Fruit fly (Drosophila melanogaster): ENCODE measurements around the gene PICK1.

Gene PICK1

DNA sequence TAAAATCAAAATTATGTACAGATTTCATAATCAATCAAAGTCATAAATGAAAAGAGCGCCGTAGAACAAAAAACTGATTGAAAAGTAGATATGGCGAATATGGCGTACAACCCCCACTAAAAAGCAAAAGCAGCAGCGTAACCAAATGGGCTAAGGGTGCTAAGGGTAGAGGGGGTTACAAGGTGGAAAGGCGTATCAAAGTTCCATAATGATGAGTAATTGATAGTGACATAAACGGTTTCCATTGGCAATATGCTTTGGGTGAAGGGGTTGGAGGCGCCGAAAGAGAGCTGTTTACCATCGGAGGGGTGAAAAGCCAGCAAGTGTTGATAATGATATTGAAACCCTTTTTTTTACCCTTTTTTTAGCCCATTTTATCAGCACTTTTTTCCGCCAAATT, 22.5 kb upstream of the PICK1 start:
- TF ChIP-seq fkh (GFP tag; optimal IDR thresholded peaks at IDR 0.05) (no peak), Sox15 (GFP tag; optimal IDR thresholded peaks at IDR 0.05) (no peak), topi (GFP tag; optimal IDR thresholded peaks at IDR 0.05) (no peak), Eip75B (GFP tag; optimal IDR thresholded peaks at IDR 0.05) (no peak), dac (GFP tag; optimal IDR thresholded peaks at IDR 0.05) (no peak), CG6808 (GFP tag; optimal IDR thresholded peaks at IDR 0.05) (no peak), CG34406 (GFP tag; optimal IDR thresholded peaks at IDR 0.05) (no peak), CG10669 (GFP tag; optimal IDR thresholded peaks at IDR 0.05) (no peak), Sox14 (GFP tag; optimal IDR thresholded peaks at IDR 0.05) (no peak), Smox (GFP tag; optimal IDR thresholded peaks at IDR 0.05) (no peak), Lpt (GFP tag; optimal IDR thresholded peaks at IDR 0.05) (no peak), CG6163 (GFP tag; IDR thresholded peaks at IDR 0.05) (no peak), ss (GFP tag; optimal IDR thresholded peaks at IDR 0.05) (no peak), lz (GFP tag; optimal IDR thresholded peaks at IDR 0.05) (no peak), eg (GFP tag; IDR thresholded peaks at IDR 0.05) (no peak), CG6854 (GFP tag; optimal IDR thresholded peaks at IDR 0.05) (no peak)

DNA sequence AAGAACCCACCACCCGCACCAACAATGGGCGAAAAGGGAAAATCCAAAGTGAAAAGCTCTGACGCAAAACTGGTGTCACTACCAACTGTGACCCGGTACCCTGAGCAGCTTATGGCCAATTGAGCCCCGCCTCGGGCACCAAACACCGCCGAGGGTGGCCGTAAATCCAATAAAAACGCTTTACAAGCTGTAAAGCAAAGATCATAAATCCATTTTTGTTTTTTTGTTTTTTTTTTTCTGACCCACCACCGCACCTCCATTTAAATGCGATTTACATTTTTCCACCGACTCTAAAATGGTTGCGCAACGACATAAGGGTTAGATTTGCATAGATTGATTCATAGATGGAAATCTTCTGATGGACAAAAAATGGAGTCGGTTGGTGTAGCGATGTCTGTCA, 20.5 kb upstream of the PICK1 start:
- no peak for TF ChIP-seq CG32006 (GFP tag; optimal IDR thresholded peaks at IDR 0.05)
- no peak for TF ChIP-seq CG11762 (GFP tag; optimal IDR thresholded peaks at IDR 0.05; ENCODE audit: insufficient read depth)
- no peak for TF ChIP-seq fkh (GFP tag; optimal IDR thresholded peaks at IDR 0.05)
- TF ChIP-seq spab (GFP tag; optimal IDR thresholded peaks at IDR 0.05): no peak
- TF ChIP-seq CG34406 (GFP tag; optimal IDR thresholded peaks at IDR 0.05): no peak
- TF ChIP-seq CG3919 (GFP tag; optimal IDR thresholded peaks at IDR 0.05): no peak
- TF ChIP-seq CG10669 (GFP tag; optimal IDR thresholded peaks at IDR 0.05): no peak
- no peak for TF ChIP-seq Sox14 (GFP tag; optimal IDR thresholded peaks at IDR 0.05)
- TF ChIP-seq fd59A (GFP tag; optimal IDR thresholded peaks at IDR 0.05): no peak
- TF ChIP-seq pdm3 (GFP tag; optimal IDR thresholded peaks at IDR 0.05): no peak
- TF ChIP-seq Lpt (GFP tag; optimal IDR thresholded peaks at IDR 0.05): no peak
- no peak for TF ChIP-seq CG15336 (GFP tag; IDR thresholded peaks at IDR 0.05)
- TF ChIP-seq CG6276 (GFP tag; optimal IDR thresholded peaks at IDR 0.05): no peak
- TF ChIP-seq Met (GFP tag; optimal IDR thresholded peaks at IDR 0.05): no peak

DNA sequence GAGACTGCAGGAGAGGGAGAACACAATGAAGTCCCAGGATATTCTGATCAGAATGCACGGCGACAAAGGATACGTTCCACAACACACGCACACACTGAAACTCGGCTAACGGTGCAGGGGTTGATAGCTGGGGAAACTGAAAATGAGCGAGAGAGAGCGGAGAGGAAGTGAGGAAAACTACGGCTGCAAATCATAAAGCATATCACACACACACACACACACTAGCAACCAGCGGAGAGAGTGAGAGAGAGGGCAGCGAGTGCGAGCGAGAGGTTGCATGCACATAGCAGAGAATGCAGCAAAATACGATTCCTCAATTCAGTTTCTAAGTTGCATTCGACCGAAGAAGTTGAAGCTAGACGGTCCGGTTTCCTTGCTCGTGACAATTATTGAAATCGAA, 16.5 kb upstream of the PICK1 start:
- TF ChIP-seq CG7368 (GFP tag; optimal IDR thresholded peaks at IDR 0.05): no peak
- no peak for TF ChIP-seq CG6792 (GFP tag; optimal IDR thresholded peaks at IDR 0.05)
- no peak for TF ChIP-seq topi (GFP tag; optimal IDR thresholded peaks at IDR 0.05)
- no peak for TF ChIP-seq CG6276 (GFP tag; optimal IDR thresholded peaks at IDR 0.05)
- TF ChIP-seq Eip75B (GFP tag; optimal IDR thresholded peaks at IDR 0.05): no peak
- no peak for TF ChIP-seq CG4318 (GFP tag; optimal IDR thresholded peaks at IDR 0.05)
- no peak for TF ChIP-seq dsx (GFP tag; optimal IDR thresholded peaks at IDR 0.05; ENCODE audit: poor library complexity, severe bottlenecking)
- no peak for TF ChIP-seq dac (GFP tag; optimal IDR thresholded peaks at IDR 0.05)
- no peak for TF ChIP-seq Blimp-1 (GFP tag; optimal IDR thresholded peaks at IDR 0.05)
- TF ChIP-seq CG6808 (GFP tag; optimal IDR thresholded peaks at IDR 0.05): no peak

DNA sequence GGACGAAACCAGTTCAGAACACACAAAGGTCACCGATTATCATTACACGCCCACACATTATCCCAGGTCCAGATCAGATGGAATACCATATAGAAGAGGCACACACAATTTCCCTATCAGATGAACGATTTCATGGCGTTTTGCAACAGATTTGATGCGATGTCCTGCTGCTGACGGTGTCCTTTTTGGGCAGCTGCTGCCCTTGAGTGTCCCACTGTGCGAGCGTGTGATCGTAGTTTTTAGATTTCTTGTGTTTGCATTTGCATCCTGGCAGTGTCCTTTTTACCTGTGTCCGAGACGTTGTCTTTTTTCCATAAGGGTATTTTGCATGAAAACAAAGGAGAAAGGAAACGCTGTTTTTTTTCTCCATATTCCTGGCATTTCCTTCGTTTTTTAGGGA, 15.5 kb upstream of the PICK1 start:
- TF ChIP-seq CG32006 (GFP tag; optimal IDR thresholded peaks at IDR 0.05): no peak
- TF ChIP-seq esn (GFP tag; optimal IDR thresholded peaks at IDR 0.05): no peak
- TF ChIP-seq CG16779 (tag; optimal IDR thresholded peaks at IDR 0.05): no peak
- no peak for TF ChIP-seq CG7368 (GFP tag; optimal IDR thresholded peaks at IDR 0.05)
- no peak for TF ChIP-seq CG6792 (GFP tag; optimal IDR thresholded peaks at IDR 0.05)
- TF ChIP-seq Sox14 (GFP tag; optimal IDR thresholded peaks at IDR 0.05): no peak
- TF ChIP-seq Eip75B (GFP tag; optimal IDR thresholded peaks at IDR 0.05): no peak
- TF ChIP-seq Blimp-1 (GFP tag; optimal IDR thresholded peaks at IDR 0.05): no peak
- no peak for TF ChIP-seq Gug (GFP tag; IDR thresholded peaks at IDR 0.05)
- TF ChIP-seq topi (GFP tag; optimal IDR thresholded peaks at IDR 0.05): no peak
- no peak for TF ChIP-seq net (GFP tag; optimal IDR thresholded peaks at IDR 0.05)
- no peak for TF ChIP-seq Hr4 (GFP tag; optimal IDR thresholded peaks at IDR 0.05)
- TF ChIP-seq ss (GFP tag; optimal IDR thresholded peaks at IDR 0.05): no peak
- no peak for TF ChIP-seq dac (GFP tag; optimal IDR thresholded peaks at IDR 0.05)
- TF ChIP-seq fkh (GFP tag; optimal IDR thresholded peaks at IDR 0.05): no peak
- TF ChIP-seq lz (GFP tag; optimal IDR thresholded peaks at IDR 0.05): no peak
- no peak for TF ChIP-seq fd85E (GFP tag; optimal IDR thresholded peaks at IDR 0.05)

Data from whole organism, prepupa.